Worm (Caenorhabditis elegans) whole organism, young adult: ENCODE results near the gene mac-1.

Source experiments
- B0019.2 ChIP-seq: fragments of 200-800 bp; sonication (Bioruptor generic); conservative IDR thresholded peaks from 2 replicates; pipeline ENCODE4 v1.3.6; 2022; ENCODE audit warnings: missing genetic modification reagents, missing genetic modification characterization, missing compliant biosample characterization
- K11D2.4 ChIP-seq: fragments of 200-800 bp; sonication (Bioruptor generic); IDR thresholded peaks from 2 replicates; pipeline ENCODE4 v1.3.6; 2022; ENCODE audit warnings: missing genetic modification reagents, missing genetic modification characterization, missing compliant biosample characterization
- Y79H2A.3 ChIP-seq: fragments of 200-800 bp; sonication (Bioruptor generic); conservative IDR thresholded peaks from 2 replicates; pipeline ENCODE4 v1.3.6; 2022; ENCODE audit warnings: missing genetic modification reagents, missing genetic modification characterization, missing compliant biosample characterization
- ama-1 ChIP-seq, 3 experiments: fragments of 150-350 bp in 1 of 3; sonication (generic microtip) in 2 of 3; optimal IDR thresholded peaks; 2 replicates each; lab custom pipeline; 2014 to 2018; ENCODE audit warnings: missing biosample characterization in 2 of 3, missing genetic modification characterization in 2 of 3, missing genetic modification reagents in 2 of 3
- ccch-3 ChIP-seq: fragments of 200-800 bp; sonication (Bioruptor generic); optimal IDR thresholded peaks from 2 replicates; lab custom pipeline; 2018; ENCODE audit warnings: mild to moderate bottlenecking, missing genetic modification characterization, missing compliant biosample characterization
- chd-7 ChIP-seq: sonication (generic microtip); optimal IDR thresholded peaks from 2 replicates; lab custom pipeline; 2016; ENCODE audit warnings: mild to moderate bottlenecking, missing genetic modification characterization, moderate library complexity, missing compliant biosample characterization
- dox-1 ChIP-seq: fragments of 200-800 bp; sonication (Bioruptor generic); IDR thresholded peaks from 2 replicates; pipeline ENCODE4 v1.3.6; 2022; ENCODE audit warnings: missing genetic modification reagents, missing genetic modification characterization, missing compliant biosample characterization
- let-607 ChIP-seq, 2 experiments: fragments of 200-800 bp in 1 of 2; sonication (Bioruptor generic) in 1 of 2; sonication (generic microtip) in 1 of 2; optimal IDR thresholded peaks; 2 replicates each; lab custom pipeline; 2016 to 2018; ENCODE audit warnings: mild to moderate bottlenecking in 2 of 2, missing compliant biosample characterization in 2 of 2, missing genetic modification characterization in 2 of 2, moderate library complexity in 2 of 2, missing genotype in 1 of 2
- lin-40 ChIP-seq: sonication (generic microtip); optimal IDR thresholded peaks from 2 replicates; lab custom pipeline; 2016; ENCODE audit warnings: missing genetic modification characterization, mild to moderate bottlenecking, missing compliant biosample characterization, missing genotype, missing genetic modification reagents
- nhr-90 ChIP-seq: sonication (generic microtip); optimal IDR thresholded peaks from 2 replicates; lab custom pipeline; 2016; ENCODE audit warnings: missing genotype, mild to moderate bottlenecking, missing genetic modification characterization, missing compliant biosample characterization
- repo-1 ChIP-seq: sonication (generic microtip); optimal IDR thresholded peaks from 2 replicates; lab custom pipeline; 2017; ENCODE audit warnings: mild to moderate bottlenecking, missing genetic modification characterization, missing compliant biosample characterization
- rpc-1 ChIP-seq, 2 experiments: fragments of 150-350 bp in 1 of 2; sonication (generic microtip) in 1 of 2; optimal IDR thresholded peaks; 2 replicates each; lab custom pipeline; 2014 to 2018; ENCODE audit warnings: missing biosample characterization in 1 of 2, missing genetic modification characterization in 1 of 2, missing genetic modification reagents in 1 of 2, missing genotype in 1 of 2
- unc-130 ChIP-seq: sonication (generic microtip); optimal IDR thresholded peaks from 2 replicates; lab custom pipeline; 2016; ENCODE audit warnings: missing genetic modification reagents, missing genetic modification characterization, missing compliant biosample characterization
- unc-62 ChIP-seq: fragments of 150-350 bp; optimal IDR thresholded peaks from 2 replicates; lab custom pipeline; 2014; ENCODE audit warnings: missing biosample characterization, missing genetic modification reagents, missing genetic modification characterization

DNA sequence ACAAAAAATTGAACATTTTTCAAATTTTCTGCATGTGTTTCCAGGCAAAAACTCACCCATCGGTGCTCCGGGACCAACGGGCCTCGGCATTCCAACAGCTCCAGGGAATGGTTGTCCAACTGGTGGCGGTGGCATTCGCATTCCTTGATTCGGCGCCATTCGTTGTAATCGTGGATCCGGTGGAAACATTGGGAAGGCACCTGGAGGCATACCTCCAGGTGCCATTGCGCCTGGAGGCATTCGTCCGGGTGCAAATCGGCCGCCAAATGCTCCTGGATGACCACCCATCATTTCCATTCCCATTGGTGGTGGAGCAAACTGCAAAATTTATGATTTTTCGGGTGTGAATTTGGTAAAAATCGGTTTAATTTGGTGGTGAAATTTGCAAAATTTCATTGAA, 5.8 kb upstream of the mac-1 start:
- TF ChIP-seq ccch-3 (GFP tag; lab: Kevin White, UChicago) (no peak), unc-62 (GFP tag; lab: Kevin White, UChicago) (no peak), ama-1 (optimal IDR thresholded peaks at IDR 0.05; lab: Kevin White, UChicago) (no peak), ama-1 (GFP tag; optimal IDR thresholded peaks at IDR 0.05; lab: Kevin White, UChicago) (no peak), nhr-90 (tag; lab: Kevin White, UChicago) (no peak), lin-40 (tag; lab: Kevin White, UChicago) (no peak), chd-7 (tag; lab: Kevin White, UChicago) (no peak), unc-130 (GFP tag; lab: Kevin White, UChicago) (no peak), dox-1 (GFP tag; lab: Robert Waterston, UW) (no peak), Y79H2A.3 (GFP tag; lab: Robert Waterston, UW) (no peak), repo-1 (tag; lab: Kevin White, UChicago) (no peak), B0019.2 (no peak), let-607 (tag; optimal IDR thresholded peaks at IDR 0.05; lab: Kevin White, UChicago) (no peak), rpc-1 (optimal IDR thresholded peaks at IDR 0.05; lab: Kevin White, UChicago) (no peak), rpc-1 (tag; optimal IDR thresholded peaks at IDR 0.05; lab: Kevin White, UChicago) (no peak), K11D2.4 (GFP tag; lab: Robert Waterston, UW) (no peak)
